Worm (Caenorhabditis elegans) whole organism, L4/young adult: ENCODE results near the gene unc-119.

Experiments
- W03F9.2 ChIP-seq: fragments of 150-350 bp; optimal IDR thresholded peaks from 2 replicates; lab custom pipeline; 2014; ENCODE audit warnings: missing biosample characterization, missing genetic modification characterization
- him-1 ChIP-seq: sonication (generic microtip); optimal IDR thresholded peaks from 2 replicates; lab custom pipeline; 2016; ENCODE audit warnings: missing genotype, missing genetic modification reagents, missing genetic modification characterization, missing compliant biosample characterization

DNA sequence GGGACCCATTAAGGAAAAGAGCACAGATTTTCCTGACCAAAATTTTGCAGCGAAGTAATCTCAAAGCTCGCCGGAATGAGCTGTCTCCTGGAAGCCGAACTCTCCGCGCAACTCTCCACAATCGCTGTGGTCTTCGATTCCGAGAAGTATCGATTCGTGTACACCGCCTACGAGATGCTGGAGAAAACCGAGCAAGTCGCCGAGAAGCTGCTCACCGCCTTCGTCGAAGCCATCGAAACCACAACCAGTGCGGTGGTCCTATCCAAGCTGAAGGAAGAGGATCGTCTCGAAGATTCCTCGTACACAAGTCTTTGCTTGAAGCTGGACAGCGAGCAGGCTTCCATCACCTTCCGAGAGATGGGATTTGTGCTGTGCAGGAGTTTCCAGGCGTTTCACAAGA lies 31.6 kb upstream of the unc-119 start:
- TF ChIP-seq W03F9.2 (tag; lab: Kevin White, UChicago) (no peak), him-1 (tag; lab: Kevin White, UChicago) (no peak)
